Fruit fly (Drosophila melanogaster): Measurements from ENCODE around the gene CG32262.

The CG32262 gene

dm6 chr3L:3791043-3791682 is 18.8 kb downstream of the CG32262 start:
- TF ChIP-seq Chrac-16 (GFP tag; optimal IDR thresholded peaks at IDR 0.05) (no peak), Dbx (GFP tag; IDR thresholded peaks at IDR 0.05) (0 out of 3 replicates have a peak, but pooled peaks have one; percentile 32), vvl (GFP tag; IDR thresholded peaks at IDR 0.05) (no peak), fd96Cb (tag; optimal IDR thresholded peaks at IDR 0.05) (no peak), bowl (GFP tag; IDR thresholded peaks at IDR 0.05) (no peak), Ptx1 (GFP tag; IDR thresholded peaks at IDR 0.05) (peak; percentile 7; the same call in 1 of the 2 replicates), Fer1 (GFP tag; optimal IDR thresholded peaks at IDR 0.05) (no peak), Fer3 (tag; optimal IDR thresholded peaks at IDR 0.05) (no peak), Nf-YB (GFP tag; optimal IDR thresholded peaks at IDR 0.05) (no peak), Myb (GFP tag; optimal IDR thresholded peaks at IDR 0.05) (no peak), CG12236 (GFP tag; optimal IDR thresholded peaks at IDR 0.05) (no peak), Poxn (GFP tag; IDR thresholded peaks at IDR 0.05) (no peak), CG11456 (GFP tag; IDR thresholded peaks at IDR 0.05) (peak; percentile 58; the same call in 1 of the 3 replicates), Gsc (GFP tag; IDR thresholded peaks at IDR 0.05) (no peak), CG9609 (GFP tag; optimal IDR thresholded peaks at IDR 0.05) (no peak), sr (GFP tag; IDR thresholded peaks at IDR 0.05) (no peak), CG12659 (GFP tag; optimal IDR thresholded peaks at IDR 0.05) (no peak), gfzf (GFP tag; optimal IDR thresholded peaks at IDR 0.05) (no peak), Hand (GFP tag; optimal IDR thresholded peaks at IDR 0.05) (no peak), Awh (GFP tag; IDR thresholded peaks at IDR 0.05) (no peak), toy (GFP tag; IDR thresholded peaks at IDR 0.05) (no peak), CG10979 (tag; optimal IDR thresholded peaks at IDR 0.05) (no peak), bsh (GFP tag; optimal IDR thresholded peaks at IDR 0.05) (peak in 1 of 2 experiments; percentile 1), CG32532 (GFP tag; IDR thresholded peaks at IDR 0.05) (peak; percentile 49), CG10654 (GFP tag; optimal IDR thresholded peaks at IDR 0.05) (no peak), CG9876 (GFP tag; optimal IDR thresholded peaks at IDR 0.05) (no peak), Mrtf (GFP tag; IDR thresholded peaks at IDR 0.05) (0 out of 3 replicates have a peak, but pooled peaks have one; percentile 42), HmgZ (tag; optimal IDR thresholded peaks at IDR 0.05) (no peak), CG3407 (GFP tag; optimal IDR thresholded peaks at IDR 0.05) (no peak), Atf3 (GFP tag; optimal IDR thresholded peaks at IDR 0.05) (no peak), CG1529 (GFP tag; optimal IDR thresholded peaks at IDR 0.05) (no peak), ham (GFP tag; IDR thresholded peaks at IDR 0.05) (no peak), Mes4 (GFP tag; optimal IDR thresholded peaks at IDR 0.05) (no peak), CG6791 (GFP tag; IDR thresholded peaks at IDR 0.05; ENCODE audit: partially characterized antibody) (0 out of 3 replicates have a peak, but pooled peaks have one; percentile 20), Bdp1 (GFP tag; optimal IDR thresholded peaks at IDR 0.05) (no peak), CG17802 (tag; optimal IDR thresholded peaks at IDR 0.05) (no peak), CG9797 (GFP tag; optimal IDR thresholded peaks at IDR 0.05) (no peak), CG10321 (GFP tag; IDR thresholded peaks at IDR 0.05) (no peak), Scr (GFP tag; IDR thresholded peaks at IDR 0.05; ENCODE audit: partially characterized antibody) (no peak), CG16779 (GFP tag; IDR thresholded peaks at IDR 0.05) (0 out of 2 replicates have a peak, but pooled peaks have one; percentile 36), CG4328 (GFP tag; optimal IDR thresholded peaks at IDR 0.05) (no peak), repo (GFP tag; optimal IDR thresholded peaks at IDR 0.05) (no peak), CG10462 (GFP tag; optimal IDR thresholded peaks at IDR 0.05) (no peak), CG1603 (tag; optimal IDR thresholded peaks at IDR 0.05) (no peak), otp (GFP tag; IDR thresholded peaks at IDR 0.05) (no peak), Sox102F (GFP tag; optimal IDR thresholded peaks at IDR 0.05) (peak; percentile 15), CG31441 (GFP tag; IDR thresholded peaks at IDR 0.05) (no peak), dpn (GFP tag; optimal IDR thresholded peaks at IDR 0.05) (no peak), pb (GFP tag; optimal IDR thresholded peaks at IDR 0.05) (no peak), Dp (GFP tag; optimal IDR thresholded peaks at IDR 0.05) (no peak), cas (GFP tag; IDR thresholded peaks at IDR 0.05) (no peak)
